Fruit fly (Drosophila melanogaster): ENCODE measurements around the gene Cyp9f2.

The Cyp9f2 gene

dm6 chr3R:12371671-12372070 is 34.2 kb downstream of the Cyp9f2 start, which contains the start of gene GstD2:
GstD2 (plus strand) TSS chr3R:12371971.
- TF ChIP-seq Sin3A (optimal IDR thresholded peaks at IDR 0.05) (no peak), insv (optimal IDR thresholded peaks at IDR 0.05) (no peak), h (optimal IDR thresholded peaks at IDR 0.05) (no peak), ttk (optimal IDR thresholded peaks at IDR 0.05) (no peak), psq (optimal IDR thresholded peaks at IDR 0.05) (no peak), Myc (optimal IDR thresholded peaks at IDR 0.05) (no peak)

dm6 chr3R:12370643-12370995 is 35.2 kb downstream of the Cyp9f2 start:
- TF ChIP-seq h (optimal IDR thresholded peaks at IDR 0.05): no peak
- no peak for TF ChIP-seq Myc (optimal IDR thresholded peaks at IDR 0.05)
- TF ChIP-seq Sin3A (optimal IDR thresholded peaks at IDR 0.05): no peak
- no peak for TF ChIP-seq ttk (optimal IDR thresholded peaks at IDR 0.05)
- TF ChIP-seq psq (optimal IDR thresholded peaks at IDR 0.05): no peak
- TF ChIP-seq insv (optimal IDR thresholded peaks at IDR 0.05): no peak

dm6 chr3R:12369793-12370642 is 35.8 kb downstream of the Cyp9f2 start:
- no peak for TF ChIP-seq psq (optimal IDR thresholded peaks at IDR 0.05)
- TF ChIP-seq insv (optimal IDR thresholded peaks at IDR 0.05): no peak
- no peak for TF ChIP-seq Sin3A (optimal IDR thresholded peaks at IDR 0.05)
- TF ChIP-seq h (optimal IDR thresholded peaks at IDR 0.05): no peak
- TF ChIP-seq ttk (optimal IDR thresholded peaks at IDR 0.05): no peak
- no peak for TF ChIP-seq Myc (optimal IDR thresholded peaks at IDR 0.05)

- TF ChIP-seq psq (optimal IDR thresholded peaks at IDR 0.05): no peak
- TF ChIP-seq Sin3A (optimal IDR thresholded peaks at IDR 0.05): no peak
- TF ChIP-seq Myc (optimal IDR thresholded peaks at IDR 0.05): no peak
- no peak for TF ChIP-seq insv (optimal IDR thresholded peaks at IDR 0.05)
- no peak for TF ChIP-seq ttk (optimal IDR thresholded peaks at IDR 0.05)
- TF ChIP-seq h (optimal IDR thresholded peaks at IDR 0.05): no peak
These were observed 36.6 kb downstream of the Cyp9f2 start, which contains the start of gene GstD1 for dm6 chr3R:12369135-12369792. GstD1 (minus strand) TSS chr3R:12369268.

dm6 chr3R:12367464-12367863 is 38.4 kb downstream of the Cyp9f2 start, which contains the start of gene GstD9:
GstD9 (minus strand) TSS chr3R:12367564.
- no peak for TF ChIP-seq psq (optimal IDR thresholded peaks at IDR 0.05)
- TF ChIP-seq insv (optimal IDR thresholded peaks at IDR 0.05): no peak
- TF ChIP-seq Sin3A (optimal IDR thresholded peaks at IDR 0.05): no peak
- TF ChIP-seq ttk (optimal IDR thresholded peaks at IDR 0.05): no peak
- TF ChIP-seq Myc (optimal IDR thresholded peaks at IDR 0.05): no peak
- TF ChIP-seq h (optimal IDR thresholded peaks at IDR 0.05): no peak

dm6 chr3R:12365887-12366286 is 39.9 kb downstream of the Cyp9f2 start:
- TF ChIP-seq insv (optimal IDR thresholded peaks at IDR 0.05) (no peak), psq (optimal IDR thresholded peaks at IDR 0.05) (no peak), Myc (optimal IDR thresholded peaks at IDR 0.05) (no peak), Sin3A (optimal IDR thresholded peaks at IDR 0.05) (no peak), h (optimal IDR thresholded peaks at IDR 0.05) (no peak), ttk (optimal IDR thresholded peaks at IDR 0.05) (no peak)

dm6 chr3R:12365264-12365840 is 40.5 kb downstream of the Cyp9f2 start, which contains the start of gene GstD10:
GstD10 (minus strand) TSS chr3R:12365735.
- TF ChIP-seq h (optimal IDR thresholded peaks at IDR 0.05) (no peak), Myc (optimal IDR thresholded peaks at IDR 0.05) (no peak), Sin3A (optimal IDR thresholded peaks at IDR 0.05) (no peak), ttk (optimal IDR thresholded peaks at IDR 0.05) (no peak), insv (optimal IDR thresholded peaks at IDR 0.05) (no peak), psq (optimal IDR thresholded peaks at IDR 0.05) (no peak)

- TF ChIP-seq psq (optimal IDR thresholded peaks at IDR 0.05) (no peak), h (optimal IDR thresholded peaks at IDR 0.05) (no peak), ttk (optimal IDR thresholded peaks at IDR 0.05) (no peak), insv (optimal IDR thresholded peaks at IDR 0.05) (no peak), Sin3A (optimal IDR thresholded peaks at IDR 0.05) (no peak), Myc (optimal IDR thresholded peaks at IDR 0.05) (no peak)
These were observed 41.2 kb downstream of the Cyp9f2 start, which contains the start of gene Tim17a1 for dm6 chr3R:12364580-12364979. Tim17a1 (minus strand) TSS chr3R:12364680.

dm6 chr3R:12363544-12363943 is 42.3 kb downstream of the Cyp9f2 start:
- no peak for TF ChIP-seq Myc (optimal IDR thresholded peaks at IDR 0.05)
- no peak for TF ChIP-seq ttk (optimal IDR thresholded peaks at IDR 0.05)
- TF ChIP-seq Sin3A (optimal IDR thresholded peaks at IDR 0.05): no peak
- TF ChIP-seq psq (optimal IDR thresholded peaks at IDR 0.05): no peak

- TF ChIP-seq psq (optimal IDR thresholded peaks at IDR 0.05) (no peak), ttk (optimal IDR thresholded peaks at IDR 0.05) (no peak), Sin3A (optimal IDR thresholded peaks at IDR 0.05) (no peak), h (optimal IDR thresholded peaks at IDR 0.05) (no peak), insv (optimal IDR thresholded peaks at IDR 0.05) (no peak), Myc (optimal IDR thresholded peaks at IDR 0.05) (no peak)
These were observed 43.8 kb downstream of the Cyp9f2 start for dm6 chr3R:12361962-12362497.

dm6 chr3R:12359837-12360236 is 46.0 kb downstream of the Cyp9f2 start, which contains the start of gene CG4115:
CG4115 (plus strand) TSS chr3R:12360008.
- TF ChIP-seq insv (optimal IDR thresholded peaks at IDR 0.05) (no peak), Myc (optimal IDR thresholded peaks at IDR 0.05) (no peak), psq (optimal IDR thresholded peaks at IDR 0.05) (no peak), Sin3A (optimal IDR thresholded peaks at IDR 0.05) (no peak), ttk (optimal IDR thresholded peaks at IDR 0.05) (no peak), h (optimal IDR thresholded peaks at IDR 0.05) (no peak)
